Worm (Caenorhabditis elegans): ENCODE data around the gene srt-43.

DNA sequence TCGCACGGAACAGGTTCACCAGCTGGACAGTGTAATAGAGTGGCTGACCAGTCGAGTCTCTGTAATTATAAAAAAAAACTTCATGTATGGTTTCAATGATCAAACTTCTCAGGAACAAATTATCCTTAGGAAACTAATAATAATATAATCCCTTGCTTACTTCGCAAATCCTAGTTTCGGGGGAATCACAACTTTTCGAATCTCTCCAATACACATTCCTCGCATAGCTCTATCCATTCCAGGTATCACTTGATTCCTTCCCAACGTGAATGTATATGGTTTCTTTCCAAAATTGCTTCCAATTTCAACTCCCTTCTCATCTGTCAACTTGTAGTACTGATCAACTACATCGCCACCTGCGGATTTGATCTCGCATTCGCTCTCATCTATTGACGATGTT is 17.3 kb downstream of the srt-43 start:
- TF ChIP-seq ztf-29 (GFP tag; IDR thresholded peaks at IDR 0.05), result no peak
- no peak for TF ChIP-seq cog-1 (tag; optimal IDR thresholded peaks at IDR 0.05)
- no peak for TF ChIP-seq ref-1 (GFP tag; conservative IDR thresholded peaks at IDR 0.05)
